Worm (Caenorhabditis elegans) whole organism, L1 larva: ENCODE measurements around the gene C34F6.9.

ENCODE experiments used
- C04F5.9 ChIP-seq: sonication (generic microtip); optimal IDR thresholded peaks from 2 replicates; lab custom pipeline; 2016; ENCODE audit warnings: missing genetic modification characterization, missing compliant biosample characterization
- F16B12.6 ChIP-seq: fragments of 150-350 bp; optimal IDR thresholded peaks from 2 replicates; lab custom pipeline; 2014; ENCODE audit warnings: missing biosample characterization, missing genetic modification characterization
- aha-1 ChIP-seq: fragments of 150-350 bp; optimal IDR thresholded peaks from 2 replicates; lab custom pipeline; 2014; ENCODE audit warnings: missing biosample characterization, missing genetic modification characterization
- blmp-1 ChIP-seq: fragments of 150-350 bp; optimal IDR thresholded peaks from 2 replicates; lab custom pipeline; 2014; ENCODE audit warnings: missing biosample characterization, missing genetic modification characterization
- egl-27 ChIP-seq, 2 experiments: fragments of 150-350 bp in 1 of 2; sonication (generic microtip); optimal IDR thresholded peaks; 3 replicates each; lab custom pipeline; 2017 to 2018; ENCODE audit warnings: missing biosample characterization in 2 of 2, missing genetic modification characterization in 2 of 2, missing genetic modification reagents in 2 of 2
- ets-5 ChIP-seq: fragments of 200-800 bp; sonication (Bioruptor generic); IDR thresholded peaks from 2 replicates; pipeline ENCODE4 v1.3.6; 2022; ENCODE audit warnings: missing genetic modification characterization, missing compliant biosample characterization
- fkh-8 ChIP-seq: sonication (generic microtip); optimal IDR thresholded peaks from 2 replicates; lab custom pipeline; 2016; ENCODE audit warnings: mild to moderate bottlenecking, missing genetic modification characterization, missing compliant biosample characterization
- fos-1 ChIP-seq: fragments of 150-350 bp; optimal IDR thresholded peaks from 2 replicates; lab custom pipeline; 2014; ENCODE audit warnings: missing biosample characterization, missing genetic modification characterization
- hlh-4 ChIP-seq: sonication (generic microtip); optimal IDR thresholded peaks from 2 replicates; lab custom pipeline; 2016; ENCODE audit warnings: mild to moderate bottlenecking, missing genetic modification characterization, missing compliant biosample characterization
- isw-1 ChIP-seq: fragments of 200-800 bp; sonication (Bioruptor generic); IDR thresholded peaks from 2 replicates; pipeline ENCODE4 v1.3.6; 2022; ENCODE audit warnings: missing genetic modification characterization, missing compliant biosample characterization
- lin-14 ChIP-seq: fragments of 200-800 bp; sonication (Bioruptor generic); optimal IDR thresholded peaks from 2 replicates; lab custom pipeline; 2018; ENCODE audit warnings: mild to moderate bottlenecking, missing genetic modification characterization, moderate library complexity, missing compliant biosample characterization
- lin-15B ChIP-seq: fragments of 150-350 bp; sonication (generic microtip); optimal IDR thresholded peaks from 3 replicates; lab custom pipeline; 2014; ENCODE audit warnings: missing biosample characterization, missing genetic modification characterization
- lin-35 ChIP-seq, 2 experiments: fragments of 150-350 bp; optimal IDR thresholded peaks; 2 replicates each; lab custom pipeline; 2014; ENCODE audit warnings: missing biosample characterization in 2 of 2, missing genetic modification characterization in 2 of 2, missing genetic modification reagents in 2 of 2
- lir-3 ChIP-seq: sonication (generic microtip); optimal IDR thresholded peaks from 2 replicates; lab custom pipeline; 2016; ENCODE audit warnings: mild to moderate bottlenecking, missing genetic modification characterization, moderate library complexity, missing compliant biosample characterization; ENCODE audit not compliant: poor library complexity
- mef-2 ChIP-seq: fragments of 150-350 bp; optimal IDR thresholded peaks from 2 replicates; lab custom pipeline; 2014; ENCODE audit warnings: missing biosample characterization, missing genetic modification characterization
- nhr-19 ChIP-seq: fragments of 200-800 bp; sonication (Bioruptor generic); conservative IDR thresholded peaks from 2 replicates; pipeline ENCODE4 v1.3.6; 2022; ENCODE audit warnings: missing genetic modification characterization, missing compliant biosample characterization
- nhr-20 ChIP-seq: sonication (generic microtip); optimal IDR thresholded peaks from 2 replicates; lab custom pipeline; 2016; ENCODE audit warnings: mild to moderate bottlenecking, missing genetic modification characterization, missing compliant biosample characterization
- nhr-237 ChIP-seq: fragments of 150-350 bp; optimal IDR thresholded peaks from 2 replicates; lab custom pipeline; 2014; ENCODE audit warnings: missing biosample characterization, missing genetic modification characterization
- nhr-28 ChIP-seq: fragments of 150-350 bp; optimal IDR thresholded peaks from 2 replicates; lab custom pipeline; 2014; ENCODE audit warnings: missing biosample characterization, missing genetic modification characterization
- nhr-47 ChIP-seq: sonication (generic microtip); optimal IDR thresholded peaks from 2 replicates; lab custom pipeline; 2016; ENCODE audit warnings: mild to moderate bottlenecking, missing genetic modification characterization, moderate library complexity, missing compliant biosample characterization
- pqm-1 ChIP-seq: sonication (generic microtip); optimal IDR thresholded peaks from 3 replicates; lab custom pipeline; 2017; ENCODE audit warnings: missing biosample characterization, missing genetic modification characterization
- snu-23 ChIP-seq: sonication (generic microtip); optimal IDR thresholded peaks from 2 replicates; lab custom pipeline; 2016; ENCODE audit warnings: missing genetic modification characterization, missing compliant biosample characterization
- swsn-7 ChIP-seq: sonication (generic microtip); optimal IDR thresholded peaks from 2 replicates; lab custom pipeline; 2016; ENCODE audit warnings: missing genetic modification characterization, missing compliant biosample characterization
- unc-130 ChIP-seq: fragments of 150-350 bp; optimal IDR thresholded peaks from 2 replicates; lab custom pipeline; 2017; ENCODE audit warnings: missing biosample characterization, missing genetic modification characterization, inconsistent platforms
- unc-30 ChIP-seq: sonication (generic microtip); optimal IDR thresholded peaks from 2 replicates; lab custom pipeline; 2017; ENCODE audit warnings: missing biosample characterization, missing genetic modification characterization
- vab-15 ChIP-seq: sonication (generic microtip); optimal IDR thresholded peaks from 2 replicates; lab custom pipeline; 2017; ENCODE audit warnings: missing genotype, mild to moderate bottlenecking, missing genetic modification characterization, missing compliant biosample characterization

The C34F6.9 gene

ce11 chrX:11190443-11190842 is 32.0 kb downstream of the C34F6.9 start (continued):
- peak; percentile 54 for TF ChIP-seq snu-23 (GFP tag; lab: Kevin White, UChicago)
- TF ChIP-seq ets-5 (GFP tag; lab: Robert Waterston, UW): no peak
- TF ChIP-seq lin-35 (GFP tag; optimal IDR thresholded peaks at IDR 0.05; lab: Kevin White, UChicago): peak in 1 of 2 experiments; percentile 50
- peak; percentile 49 for TF ChIP-seq blmp-1 (tag; lab: Kevin White, UChicago)
- no peak for TF ChIP-seq unc-130 (tag; lab: Kevin White, UChicago)
- no peak for TF ChIP-seq fkh-8 (tag; lab: Kevin White, UChicago)

- TF ChIP-seq lin-14 (GFP tag; lab: Kevin White, UChicago) (no peak), pqm-1 (no peak), nhr-19 (GFP tag; lab: Robert Waterston, UW) (no peak), snu-23 (GFP tag; lab: Kevin White, UChicago) (no peak)
These were observed 32.9 kb downstream of the C34F6.9 start, which contains the start of gene F13D2.1 for ce11 chrX:11189515-11189914. Gene F13D2.1, minus strand, starts transcription at chrX:11189615.

ce11 chrX:11185498-11185897 is 36.9 kb downstream of the C34F6.9 start, which contains the start of gene gnrr-7:
Gene gnrr-7, plus strand, starts transcription at chrX:11185798.
- TF ChIP-seq aha-1 (tag; lab: Kevin White, UChicago) (no peak), nhr-237 (no peak), mef-2 (tag; lab: Kevin White, UChicago) (no peak), isw-1 (GFP tag; lab: Robert Waterston, UW) (no peak), nhr-20 (tag; lab: Kevin White, UChicago) (no peak), swsn-7 (no peak), fkh-8 (tag; lab: Kevin White, UChicago) (no peak), F16B12.6 (tag; lab: Kevin White, UChicago) (no peak)

- TF ChIP-seq lin-15B (no peak), lir-3 (tag; lab: Kevin White, UChicago) (no peak), hlh-4 (tag; lab: Kevin White, UChicago) (no peak), nhr-47 (tag; lab: Kevin White, UChicago) (no peak), fos-1 (tag; lab: Kevin White, UChicago) (no peak), egl-27 (tag; optimal IDR thresholded peaks at IDR 0.05; lab: Kevin White, UChicago) (no peak), nhr-28 (no peak), vab-15 (tag; lab: Kevin White, UChicago) (no peak), unc-30 (tag; lab: Kevin White, UChicago) (no peak), fkh-8 (tag; lab: Kevin White, UChicago) (no peak), C04F5.9 (no peak)
These were observed 43.8 kb downstream of the C34F6.9 start, which contains the start of gene gnrr-6 for ce11 chrX:11178599-11178998. Gene gnrr-6, plus strand, starts transcription at chrX:11178899.
